Fruit fly (Drosophila melanogaster): Measurements from ENCODE around the gene kmr.

- TF ChIP-seq dm (GFP tag; optimal IDR thresholded peaks at IDR 0.05) (no peak), tll (GFP tag; optimal IDR thresholded peaks at IDR 0.05) (no peak), CG11456 (GFP tag; IDR thresholded peaks at IDR 0.05) (no peak), lmd (GFP tag; IDR thresholded peaks at IDR 0.05) (no peak), CG30403 (GFP tag; optimal IDR thresholded peaks at IDR 0.05) (no peak), Tbp (GFP tag; optimal IDR thresholded peaks at IDR 0.05) (no peak), CG4282 (GFP tag; optimal IDR thresholded peaks at IDR 0.05) (no peak), CG16779 (GFP tag; IDR thresholded peaks at IDR 0.05) (no peak)
Observed at dm6 chr3R:13807330-13807729, 92.3 kb downstream of the kmr start.
